Fruit fly (Drosophila melanogaster): Measurements from ENCODE around the gene VhaAC39-2.

- TF ChIP-seq CG7045 (GFP tag; optimal IDR thresholded peaks at IDR 0.05) (no peak), CG5204 (GFP tag; optimal IDR thresholded peaks at IDR 0.05) (no peak), tj (GFP tag; optimal IDR thresholded peaks at IDR 0.05) (no peak), bab1 (GFP tag; optimal IDR thresholded peaks at IDR 0.05) (no peak), CG12768 (GFP tag; optimal IDR thresholded peaks at IDR 0.05) (no peak), cic (GFP tag; optimal IDR thresholded peaks at IDR 0.05) (peak; percentile 83), ovo (GFP tag; optimal IDR thresholded peaks at IDR 0.05) (no peak), CG1620 (GFP tag; optimal IDR thresholded peaks at IDR 0.05) (no peak), CG14711 (tag; optimal IDR thresholded peaks at IDR 0.05) (no peak)
These were observed 30.2 kb upstream of the VhaAC39-2 start for dm6 chr3R:23189143-23189957.

Measured in whole organism, adult.